Fruit fly (Drosophila melanogaster): Measurements from ENCODE around the gene CG2200.
A peak's percentile ranks its signal among the peaks of the same experiment; 100 is the strongest.

Gene CG2200

dm6 chrX:13130175-13130822 lies 36.2 kb downstream of the CG2200 start (continued):
- TF ChIP-seq eyg (GFP tag; optimal IDR thresholded peaks at IDR 0.05) = peak; percentile 8
- no peak for TF ChIP-seq CG3163 (GFP tag; optimal IDR thresholded peaks at IDR 0.05)
- TF ChIP-seq CG32767 (GFP tag; IDR thresholded peaks at IDR 0.05) = peak; percentile 50; the same call in 1 of the 2 replicates
- peak; percentile 48 for TF ChIP-seq Dad (GFP tag; optimal IDR thresholded peaks at IDR 0.05)
- no peak for TF ChIP-seq C15 (GFP tag; IDR thresholded peaks at IDR 0.05)
- peak; percentile 66 for TF ChIP-seq CG9609 (GFP tag; optimal IDR thresholded peaks at IDR 0.05)
- TF ChIP-seq cas (GFP tag; IDR thresholded peaks at IDR 0.05) = no peak
- peak; percentile 49 for TF ChIP-seq CG12942 (GFP tag; optimal IDR thresholded peaks at IDR 0.05)
- TF ChIP-seq danr (GFP tag; IDR thresholded peaks at IDR 0.05) = peak; percentile 33; the same call in 1 of the 2 replicates
- peak; percentile 33; the same call in 1 of the 2 replicates for TF ChIP-seq CG17328 (GFP tag; IDR thresholded peaks at IDR 0.05)
- TF ChIP-seq Bteb2 (GFP tag; optimal IDR thresholded peaks at IDR 0.05) = peak; percentile 51
- no peak for TF ChIP-seq psq (GFP tag; optimal IDR thresholded peaks at IDR 0.05)
- peak; percentile 80 for TF ChIP-seq org-1 (GFP tag; optimal IDR thresholded peaks at IDR 0.05)
- TF ChIP-seq CG31224 (GFP tag; IDR thresholded peaks at IDR 0.05) = no peak
- TF ChIP-seq Hr51 (GFP tag; optimal IDR thresholded peaks at IDR 0.05) = peak in 1 of 2 experiments; percentile 74
- peak; percentile 71 for TF ChIP-seq pnt (GFP tag; optimal IDR thresholded peaks at IDR 0.05)
- no peak for TF ChIP-seq HLH3B (GFP tag; IDR thresholded peaks at IDR 0.05)
- TF ChIP-seq B-H2 (GFP tag; optimal IDR thresholded peaks at IDR 0.05) = peak; percentile 54
- no peak for TF ChIP-seq dimm (GFP tag; IDR thresholded peaks at IDR 0.05)
- TF ChIP-seq dysf (GFP tag; IDR thresholded peaks at IDR 0.05) = peak; percentile 56; the same call in 2 of the 3 replicates
- peak; percentile 78 for TF ChIP-seq dmrt11E (tag; optimal IDR thresholded peaks at IDR 0.05)
- TF ChIP-seq nau (GFP tag; optimal IDR thresholded peaks at IDR 0.05) = peak; percentile 70
- TF ChIP-seq hbn (GFP tag; IDR thresholded peaks at IDR 0.05; ENCODE audit: partially characterized antibody) = no peak
- peak; percentile 59; the same call in 1 of the 2 replicates for TF ChIP-seq Drgx (GFP tag; IDR thresholded peaks at IDR 0.05)
- TF ChIP-seq onecut (GFP tag; IDR thresholded peaks at IDR 0.05) = peak; percentile 55
- no peak for TF ChIP-seq Ravus (GFP tag; IDR thresholded peaks at IDR 0.05)
- peak; percentile 73 for TF ChIP-seq CG4424 (GFP tag; optimal IDR thresholded peaks at IDR 0.05)
- no peak for TF ChIP-seq hkb (optimal IDR thresholded peaks at IDR 0.05)
- TF ChIP-seq hkb (GFP tag; IDR thresholded peaks at IDR 0.05) = peak; percentile 70
- peak; percentile 18 for TF ChIP-seq CG4707 (GFP tag; optimal IDR thresholded peaks at IDR 0.05)
- TF ChIP-seq abd-A (tag; optimal IDR thresholded peaks at IDR 0.05) = no peak
- peak; percentile 52 for TF ChIP-seq CG8281 (tag; optimal IDR thresholded peaks at IDR 0.05)
- TF ChIP-seq BEAF-32 (GFP tag; optimal IDR thresholded peaks at IDR 0.05) = no peak
- peak; percentile 49 for TF ChIP-seq CG5180 (GFP tag; optimal IDR thresholded peaks at IDR 0.05)
- TF ChIP-seq sim (GFP tag; IDR thresholded peaks at IDR 0.05) = peak; percentile 34; the same call in 1 of the 2 replicates
- no peak for TF ChIP-seq otp (GFP tag; IDR thresholded peaks at IDR 0.05)
- peak; percentile 36 for TF ChIP-seq CG8359 (GFP tag; optimal IDR thresholded peaks at IDR 0.05; ENCODE audit: borderline replicate concordance)
- peak; percentile 78 for TF ChIP-seq CG12659 (GFP tag; optimal IDR thresholded peaks at IDR 0.05)
- peak; percentile 86 for TF ChIP-seq CG18262 (tag; optimal IDR thresholded peaks at IDR 0.05)
- TF ChIP-seq Mrtf (GFP tag; IDR thresholded peaks at IDR 0.05) = no peak
- no peak for TF ChIP-seq Adf1 (GFP tag; IDR thresholded peaks at IDR 0.05)
- peak; percentile 69 for TF ChIP-seq chn (GFP tag; optimal IDR thresholded peaks at IDR 0.05)
- peak; percentile 76 for TF ChIP-seq CG13296 (GFP tag; optimal IDR thresholded peaks at IDR 0.05)
- TF ChIP-seq ATbp (GFP tag; optimal IDR thresholded peaks at IDR 0.05) = peak; percentile 54
- peak; percentile 73 for TF ChIP-seq CG1529 (GFP tag; optimal IDR thresholded peaks at IDR 0.05)
- no peak for TF ChIP-seq ato (GFP tag; IDR thresholded peaks at IDR 0.05; ENCODE audit: partially characterized antibody)
- TF ChIP-seq CG14050 (GFP tag; IDR thresholded peaks at IDR 0.05) = peak; percentile 28; the same call in 1 of the 3 replicates
- peak; percentile 35 for TF ChIP-seq CG30020 (tag; optimal IDR thresholded peaks at IDR 0.05)
- peak in 2 of 3 experiments; percentile 37 to 82 for TF ChIP-seq lola (GFP tag; optimal IDR thresholded peaks at IDR 0.05)
- peak; percentile 77 for TF ChIP-seq Atf-2 (GFP tag; optimal IDR thresholded peaks at IDR 0.05)

All from whole organism, embryonic.